Fruit fly (Drosophila melanogaster) whole organism, prepupa: Measurements from ENCODE around the gene CG7720.
A peak's percentile ranks its signal among the peaks of the same experiment; 100 is the strongest.

Source experiments
- Blimp-1 ChIP-seq: fragments of 200-800 bp; sonication (Bioruptor generic); optimal IDR thresholded peaks from 3 replicates; lab custom pipeline; 2017; ENCODE audit warnings: missing biosample characterization, missing genetic modification characterization, mild to moderate bottlenecking, moderate library complexity, missing genetic modification reagents
- CG10631 ChIP-seq: fragments of 200-800 bp; sonication (Bioruptor generic); optimal IDR thresholded peaks from 2 replicates; lab custom pipeline; 2016; ENCODE audit warnings: missing biosample characterization, missing genetic modification characterization
- CG11294 ChIP-seq: fragments of 200-800 bp; sonication (Bioruptor generic); IDR thresholded peaks from 2 replicates; pipeline ENCODE4 v1.3.6; 2022; ENCODE audit warnings: missing biosample characterization, missing genetic modification characterization
- CG11762 ChIP-seq: fragments of 200-800 bp; sonication (Bioruptor generic); optimal IDR thresholded peaks from 3 replicates; lab custom pipeline; 2016; ENCODE audit warnings: missing biosample characterization, missing genetic modification characterization; ENCODE audit not compliant: insufficient read depth
- CG11902 ChIP-seq: fragments of 200-800 bp; sonication (Bioruptor generic); optimal IDR thresholded peaks from 3 replicates; lab custom pipeline; 2016; ENCODE audit warnings: missing biosample characterization, missing genetic modification characterization
- CG15336 ChIP-seq: fragments of 200-800 bp; sonication (Bioruptor generic); IDR thresholded peaks from 2 replicates; pipeline ENCODE4 v1.3.6; 2022; ENCODE audit warnings: missing biosample characterization, missing genetic modification characterization
- CG1621 ChIP-seq: fragments of 200-800 bp; sonication (Bioruptor generic); optimal IDR thresholded peaks from 3 replicates; lab custom pipeline; 2018; ENCODE audit warnings: missing biosample characterization, mild to moderate bottlenecking, missing genetic modification characterization
- CG31627 ChIP-seq: fragments of 200-800 bp; sonication (Bioruptor generic); optimal IDR thresholded peaks from 3 replicates; lab custom pipeline; 2016; ENCODE audit warnings: missing biosample characterization, missing genetic modification characterization
- CG32006 ChIP-seq: fragments of 200-800 bp; sonication (Bioruptor generic); optimal IDR thresholded peaks from 3 replicates; lab custom pipeline; 2017; ENCODE audit warnings: missing biosample characterization, mild to moderate bottlenecking, missing genetic modification characterization
- CG34406 ChIP-seq: fragments of 200-800 bp; sonication (Bioruptor generic); optimal IDR thresholded peaks from 3 replicates; lab custom pipeline; 2016; ENCODE audit warnings: missing biosample characterization, missing genetic modification characterization
- CG3919 ChIP-seq: fragments of 200-800 bp; sonication (Bioruptor generic); optimal IDR thresholded peaks from 3 replicates; lab custom pipeline; 2016; ENCODE audit warnings: missing biosample characterization, missing genetic modification characterization
- CG4318 ChIP-seq: fragments of 200-800 bp; sonication (Bioruptor generic); optimal IDR thresholded peaks from 3 replicates; lab custom pipeline; 2017; ENCODE audit warnings: missing biosample characterization, mild to moderate bottlenecking, missing genetic modification characterization
- CG6163 ChIP-seq: fragments of 200-800 bp; sonication (Bioruptor generic); IDR thresholded peaks from 3 replicates; pipeline ENCODE4 v1.3.6; 2022; ENCODE audit warnings: missing biosample characterization, missing genetic modification characterization
- CG6276 ChIP-seq: fragments of 200-800 bp; sonication (Bioruptor generic); optimal IDR thresholded peaks from 2 replicates; lab custom pipeline; 2017; ENCODE audit warnings: missing biosample characterization, mild to moderate bottlenecking, missing genetic modification characterization
- CG6792 ChIP-seq: fragments of 200-800 bp; sonication (Bioruptor generic); optimal IDR thresholded peaks from 3 replicates; lab custom pipeline; 2016; ENCODE audit warnings: missing biosample characterization, missing genetic modification characterization
- CG6808 ChIP-seq: fragments of 200-800 bp; sonication (Bioruptor generic); optimal IDR thresholded peaks from 3 replicates; lab custom pipeline; 2017; ENCODE audit warnings: missing biosample characterization, missing genetic modification characterization, mild to moderate bottlenecking, moderate library complexity, missing genetic modification reagents
- CG6854 ChIP-seq: fragments of 200-800 bp; sonication (Bioruptor generic); optimal IDR thresholded peaks from 2 replicates; lab custom pipeline; 2017; ENCODE audit warnings: missing biosample characterization, mild to moderate bottlenecking, missing genetic modification characterization
- CG7368 ChIP-seq: fragments of 200-800 bp; sonication (Bioruptor generic); optimal IDR thresholded peaks from 3 replicates; lab custom pipeline; 2016; ENCODE audit warnings: missing biosample characterization, missing genetic modification characterization
- CG8119 ChIP-seq: fragments of 200-800 bp; sonication (Bioruptor generic); IDR thresholded peaks from 3 replicates; pipeline ENCODE4 v1.3.6; 2022; ENCODE audit warnings: missing biosample characterization, missing genetic modification characterization
- CG8319 ChIP-seq: fragments of 200-800 bp; sonication (Bioruptor generic); optimal IDR thresholded peaks from 3 replicates; lab custom pipeline; 2016; ENCODE audit warnings: missing biosample characterization, missing genetic modification characterization
- CG9139 ChIP-seq: fragments of 200-800 bp; sonication (Bioruptor generic); optimal IDR thresholded peaks from 3 replicates; lab custom pipeline; 2017; ENCODE audit warnings: missing biosample characterization, mild to moderate bottlenecking, missing genetic modification characterization
- Eip75B ChIP-seq: fragments of 200-800 bp; sonication (Bioruptor generic); optimal IDR thresholded peaks from 3 replicates; lab custom pipeline; 2016; ENCODE audit warnings: missing biosample characterization, missing genetic modification characterization
- Eip93F ChIP-seq: fragments of 200-800 bp; sonication (Bioruptor generic); optimal IDR thresholded peaks from 2 replicates; lab custom pipeline; 2016; ENCODE audit warnings: missing biosample characterization, mild to moderate bottlenecking, missing genetic modification characterization
- Gug ChIP-seq: fragments of 200-800 bp; sonication (Bioruptor generic); IDR thresholded peaks from 2 replicates; pipeline ENCODE4 v1.3.6; 2022; ENCODE audit warnings: missing biosample characterization, missing genetic modification characterization
- Hr39 ChIP-seq: fragments of 200-800 bp; sonication (Bioruptor generic); optimal IDR thresholded peaks from 2 replicates; lab custom pipeline; 2016; ENCODE audit warnings: missing biosample characterization, missing genetic modification characterization
- Hr4 ChIP-seq: fragments of 200-800 bp; sonication (Bioruptor generic); optimal IDR thresholded peaks from 3 replicates; lab custom pipeline; 2016; ENCODE audit warnings: missing biosample characterization, missing genetic modification characterization
- Lpt ChIP-seq: fragments of 200-800 bp; sonication (Bioruptor generic); optimal IDR thresholded peaks from 3 replicates; lab custom pipeline; 2016; ENCODE audit warnings: missing biosample characterization, missing genetic modification characterization
- Met ChIP-seq: fragments of 200-800 bp; sonication (Bioruptor generic); optimal IDR thresholded peaks from 3 replicates; lab custom pipeline; 2016; ENCODE audit warnings: missing biosample characterization, missing genetic modification characterization
- OdsH ChIP-seq: fragments of 200-800 bp; sonication (Bioruptor generic); optimal IDR thresholded peaks from 3 replicates; lab custom pipeline; 2016; ENCODE audit warnings: missing biosample characterization, missing genetic modification characterization
- Smox ChIP-seq: fragments of 200-800 bp; sonication (Bioruptor generic); optimal IDR thresholded peaks from 3 replicates; lab custom pipeline; 2016; ENCODE audit warnings: missing biosample characterization, missing genetic modification characterization
- Sox102F ChIP-seq: fragments of 200-800 bp; sonication (Bioruptor generic); optimal IDR thresholded peaks from 2 replicates; lab custom pipeline; 2016; ENCODE audit warnings: missing biosample characterization, mild to moderate bottlenecking, missing genetic modification characterization
- Sox14 ChIP-seq: fragments of 200-800 bp; sonication (Bioruptor generic); optimal IDR thresholded peaks from 3 replicates; lab custom pipeline; 2016; ENCODE audit warnings: missing biosample characterization, missing genetic modification characterization
- Sox15 ChIP-seq: fragments of 200-800 bp; sonication (Bioruptor generic); optimal IDR thresholded peaks from 3 replicates; lab custom pipeline; 2016; ENCODE audit warnings: missing biosample characterization, missing genetic modification characterization
- achi ChIP-seq: fragments of 200-800 bp; sonication (Bioruptor generic); optimal IDR thresholded peaks from 3 replicates; lab custom pipeline; 2016; ENCODE audit warnings: missing biosample characterization, missing genetic modification characterization
- acj6 ChIP-seq: fragments of 200-800 bp; sonication (Bioruptor generic); optimal IDR thresholded peaks from 3 replicates; lab custom pipeline; 2016; ENCODE audit warnings: missing biosample characterization, missing genetic modification characterization
- cyc ChIP-seq: fragments of 200-800 bp; sonication (Bioruptor generic); optimal IDR thresholded peaks from 3 replicates; lab custom pipeline; 2016; ENCODE audit warnings: missing biosample characterization, missing genetic modification characterization
- dac ChIP-seq: fragments of 200-800 bp; sonication (Bioruptor generic); optimal IDR thresholded peaks from 2 replicates; lab custom pipeline; 2017; ENCODE audit warnings: missing biosample characterization, mild to moderate bottlenecking, missing genetic modification characterization
- dsx ChIP-seq: fragments of 200-800 bp; optimal IDR thresholded peaks from 3 replicates; lab custom pipeline; 2019; ENCODE audit warnings: missing biosample characterization, mild to moderate bottlenecking, missing genetic modification characterization, moderate library complexity; ENCODE audit not compliant: poor library complexity, severe bottlenecking
- eg ChIP-seq: fragments of 200-800 bp; sonication (Bioruptor generic); IDR thresholded peaks from 3 replicates; pipeline ENCODE4 v1.3.6; 2022; ENCODE audit warnings: missing biosample characterization, missing genetic modification characterization
- esn ChIP-seq: fragments of 200-800 bp; sonication (Bioruptor generic); optimal IDR thresholded peaks from 2 replicates; lab custom pipeline; 2016; ENCODE audit warnings: missing biosample characterization, mild to moderate bottlenecking, missing genetic modification characterization, moderate library complexity
- fd59A ChIP-seq: fragments of 200-800 bp; sonication (Bioruptor generic); optimal IDR thresholded peaks from 2 replicates; lab custom pipeline; 2017; ENCODE audit warnings: missing biosample characterization, mild to moderate bottlenecking, missing genetic modification characterization, missing genetic modification reagents
- fd85E ChIP-seq: fragments of 200-800 bp; sonication (Bioruptor generic); optimal IDR thresholded peaks from 3 replicates; lab custom pipeline; 2016; ENCODE audit warnings: missing biosample characterization, missing genetic modification characterization
- fkh ChIP-seq: fragments of 200-800 bp; sonication (Bioruptor generic); optimal IDR thresholded peaks from 3 replicates; lab custom pipeline; 2017; ENCODE audit warnings: missing biosample characterization, mild to moderate bottlenecking, missing genetic modification characterization, moderate library complexity
- lz ChIP-seq: fragments of 200-800 bp; sonication (Bioruptor generic); optimal IDR thresholded peaks from 3 replicates; lab custom pipeline; 2016; ENCODE audit warnings: missing biosample characterization, missing genetic modification characterization
- net ChIP-seq: fragments of 200-800 bp; sonication (Bioruptor generic); optimal IDR thresholded peaks from 3 replicates; lab custom pipeline; 2016; ENCODE audit warnings: missing biosample characterization, missing genetic modification characterization
- pdm3 ChIP-seq: fragments of 200-800 bp; sonication (Bioruptor generic); optimal IDR thresholded peaks from 3 replicates; lab custom pipeline; 2016; ENCODE audit warnings: missing biosample characterization, missing genetic modification characterization
- salr ChIP-seq, 2 experiments: fragments of 200-800 bp; sonication (Bioruptor generic); optimal IDR thresholded peaks; 3 replicates each; lab custom pipeline; 2016 to 2018; ENCODE audit warnings: missing biosample characterization in 2 of 2, missing genetic modification characterization in 2 of 2, mild to moderate bottlenecking in 1 of 2
- spab ChIP-seq: fragments of 200-800 bp; sonication (Bioruptor generic); optimal IDR thresholded peaks from 2 replicates; lab custom pipeline; 2017; ENCODE audit warnings: missing biosample characterization, mild to moderate bottlenecking, missing genetic modification characterization, missing genetic modification reagents
- ss ChIP-seq, 2 experiments: fragments of 200-800 bp; sonication (Bioruptor generic); optimal IDR thresholded peaks; 2 replicates in 1 of 2; 3 replicates in 1 of 2; lab custom pipeline; 2017 to 2018; ENCODE audit warnings: mild to moderate bottlenecking in 2 of 2, missing biosample characterization in 2 of 2, missing genetic modification characterization in 2 of 2, moderate library complexity in 1 of 2
- svp ChIP-seq: fragments of 200-800 bp; sonication (Bioruptor generic); peaks from one replicate; lab custom pipeline; 2016; ENCODE audit warnings: missing biosample characterization, missing genetic modification characterization
- topi ChIP-seq: fragments of 200-800 bp; sonication (Bioruptor generic); optimal IDR thresholded peaks from 3 replicates; lab custom pipeline; 2016; ENCODE audit warnings: missing biosample characterization, missing genetic modification characterization
- vri ChIP-seq: fragments of 200-800 bp; sonication (Bioruptor generic); optimal IDR thresholded peaks from 3 replicates; lab custom pipeline; 2016; ENCODE audit warnings: missing biosample characterization, mild to moderate bottlenecking, missing genetic modification characterization

The CG7720 gene

dm6 chr3R:18739435-18739977 is 55.5 kb downstream of the CG7720 start:
- TF ChIP-seq svp (GFP tag; lab: Kevin White, UChicago) (peak; percentile 76), Sox14 (GFP tag; lab: Kevin White, UChicago) (no peak), fd85E (GFP tag; lab: Kevin White, UChicago) (no peak), CG9139 (GFP tag; lab: Kevin White, UChicago) (no peak), CG11294 (GFP tag; lab: Robert Waterston, UW) (no peak), CG11902 (no peak), CG8319 (GFP tag; lab: Kevin White, UChicago) (no peak), dac (GFP tag; lab: Kevin White, UChicago) (no peak), CG6163 (0 out of 3 replicates have a peak, but pooled peaks have one; percentile 30), CG31627 (GFP tag; lab: Kevin White, UChicago) (peak; percentile 2), Sox15 (GFP tag; lab: Kevin White, UChicago) (no peak), fkh (GFP tag; lab: Kevin White, UChicago) (no peak), CG34406 (no peak), Lpt (GFP tag; lab: Kevin White, UChicago) (no peak), Sox102F (no peak), Gug (GFP tag; lab: Robert Waterston, UW) (no peak), CG1621 (no peak), Blimp-1 (GFP tag; lab: Kevin White, UChicago) (no peak), net (peak; percentile 8), Smox (GFP tag; lab: Kevin White, UChicago) (no peak), fd59A (GFP tag; lab: Kevin White, UChicago) (no peak), achi (peak; percentile 1), CG7368 (GFP tag; lab: Kevin White, UChicago) (peak; percentile 29), Met (no peak), CG6808 (GFP tag; lab: Kevin White, UChicago) (no peak), topi (GFP tag; lab: Kevin White, UChicago) (no peak), CG15336 (no peak; the same call in 1 of the 2 replicates), spab (GFP tag; lab: Kevin White, UChicago) (no peak), pdm3 (GFP tag; lab: Kevin White, UChicago) (peak; percentile 24), OdsH (peak; percentile 25), CG11762 (GFP tag; lab: Kevin White, UChicago) (no peak), salr (GFP tag; optimal IDR thresholded peaks at IDR 0.05; lab: Kevin White, UChicago) (no peak), CG4318 (GFP tag; lab: Kevin White, UChicago) (no peak), lz (peak; percentile 13), CG10631 (GFP tag; lab: Kevin White, UChicago) (no peak), Hr39 (peak; percentile 5), CG6854 (GFP tag; lab: Kevin White, UChicago) (no peak), ss (GFP tag; optimal IDR thresholded peaks at IDR 0.05; lab: Kevin White, UChicago) (peak in 1 of 2 experiments; percentile 26), CG32006 (GFP tag; lab: Kevin White, UChicago) (peak; percentile 51), CG6276 (GFP tag; lab: Kevin White, UChicago) (peak; percentile 5), acj6 (no peak), cyc (GFP tag; lab: Kevin White, UChicago) (no peak), vri (GFP tag; lab: Kevin White, UChicago) (no peak), CG3919 (GFP tag; lab: Kevin White, UChicago) (peak; percentile 22), CG8119 (GFP tag; lab: Robert Waterston, UW) (no peak; the same call in 1 of the 3 replicates), dsx (no peak), Eip93F (GFP tag; lab: Kevin White, UChicago) (no peak), eg (GFP tag; lab: Robert Waterston, UW) (no peak), Eip75B (no peak), Hr4 (GFP tag; lab: Kevin White, UChicago) (no peak), CG6792 (no peak), esn (peak; percentile 5)
